Fruit fly (Drosophila melanogaster) whole organism, wandering third instar larva: ENCODE measurements around the gene CG11378.

Experiments used
- Abd-B ChIP-seq: fragments of >200 bp; optimal IDR thresholded peaks from 2 replicates; lab custom pipeline; 2017; ENCODE audit warnings: missing biosample characterization, missing genetic modification characterization
- CG9705 ChIP-seq: fragments of 200-800 bp; sonication (Bioruptor generic); optimal IDR thresholded peaks from 2 replicates; lab custom pipeline; 2018; ENCODE audit warnings: missing biosample characterization, mild to moderate bottlenecking, missing genetic modification characterization
- CrebA ChIP-seq: fragments of 200-800 bp; sonication (Bioruptor generic); optimal IDR thresholded peaks from 2 replicates; lab custom pipeline; 2016; ENCODE audit warnings: missing biosample characterization, mild to moderate bottlenecking, missing genetic modification characterization, borderline replicate concordance
- Dfd ChIP-seq: fragments of >200 bp; optimal IDR thresholded peaks from 2 replicates; lab custom pipeline; 2017; ENCODE audit warnings: missing biosample characterization, missing genetic modification characterization
- Dif ChIP-seq: fragments of 200-275, 200-300 bp; sonication (Bioruptor generic); optimal IDR thresholded peaks from 2 replicates; lab custom pipeline; 2018; ENCODE audit warnings: missing biosample characterization, missing genetic modification characterization; ENCODE audit not compliant: partially characterized antibody
- GATAd ChIP-seq: sonication (Bioruptor generic); optimal IDR thresholded peaks from 2 replicates; lab custom pipeline; 2016; ENCODE audit warnings: missing biosample characterization, missing genetic modification characterization
- HLH106 ChIP-seq: fragments of 200-800 bp; optimal IDR thresholded peaks from 3 replicates; lab custom pipeline; 2019; ENCODE audit warnings: missing biosample characterization, mild to moderate bottlenecking, missing genetic modification characterization, moderate library complexity
- Hnf4 ChIP-seq: fragments of 200-800 bp; sonication (Bioruptor generic); optimal IDR thresholded peaks from 2 replicates; lab custom pipeline; 2016; ENCODE audit warnings: missing biosample characterization, mild to moderate bottlenecking, missing genetic modification characterization
- Mio ChIP-seq: sonication (Bioruptor generic); optimal IDR thresholded peaks from 2 replicates; lab custom pipeline; 2016; ENCODE audit warnings: missing biosample characterization, missing genetic modification characterization
- Myc ChIP-seq: fragments of >200 bp; optimal IDR thresholded peaks from 2 replicates; lab custom pipeline; 2017
- N ChIP-seq: fragments of >200 bp; optimal IDR thresholded peaks from 2 replicates; lab custom pipeline; 2018; ENCODE audit warnings: missing biosample characterization, missing external identifiers, missing genetic modification characterization
- OdsH ChIP-seq: fragments of 200-800 bp; sonication (Bioruptor generic); optimal IDR thresholded peaks from 2 replicates; lab custom pipeline; 2016; ENCODE audit warnings: missing biosample characterization, mild to moderate bottlenecking, missing genetic modification characterization
- Sp1 ChIP-seq: fragments of 200-800 bp; sonication (Bioruptor generic); optimal IDR thresholded peaks from 3 replicates; lab custom pipeline; 2019; ENCODE audit warnings: missing biosample characterization, mild to moderate bottlenecking, missing genetic modification characterization, moderate library complexity
- Vsx2 ChIP-seq: fragments of 200-300, 225-300 bp; sonication (Bioruptor generic); optimal IDR thresholded peaks from 2 replicates; lab custom pipeline; 2018; ENCODE audit warnings: missing biosample characterization, missing genetic modification characterization; ENCODE audit not compliant: partially characterized antibody
- br ChIP-seq: fragments of 200-800 bp; sonication (Bioruptor generic); optimal IDR thresholded peaks from 2 replicates; lab custom pipeline; 2016; ENCODE audit warnings: missing biosample characterization, missing genetic modification characterization
- brk ChIP-seq: fragments of 200-800 bp; sonication (Bioruptor generic); optimal IDR thresholded peaks from 2 replicates; lab custom pipeline; 2016; ENCODE audit warnings: missing biosample characterization, mild to moderate bottlenecking, missing genetic modification characterization
- dmrt93B ChIP-seq: fragments of 200-800 bp; sonication (Bioruptor generic); optimal IDR thresholded peaks from 2 replicates; lab custom pipeline; 2018; ENCODE audit warnings: missing biosample characterization, mild to moderate bottlenecking, missing genetic modification characterization
- dsf ChIP-seq: sonication (Bioruptor generic); optimal IDR thresholded peaks from 2 replicates; lab custom pipeline; 2016; ENCODE audit warnings: missing biosample characterization, missing genetic modification characterization, borderline replicate concordance
- ey ChIP-seq: fragments of 200-800 bp; sonication (Bioruptor generic); optimal IDR thresholded peaks from 2 replicates; lab custom pipeline; 2016; ENCODE audit warnings: missing biosample characterization, missing genetic modification characterization
- foxo ChIP-seq, 2 experiments: fragments of 200-800 bp; sonication (Bioruptor generic); optimal IDR thresholded peaks; 2 replicates in 1 of 2; 3 replicates in 1 of 2; lab custom pipeline; 2016 to 2017; ENCODE audit warnings: missing biosample characterization in 2 of 2, missing genetic modification characterization in 2 of 2
- fru ChIP-seq: fragments of 200-800 bp; sonication (Bioruptor generic); optimal IDR thresholded peaks from 3 replicates; lab custom pipeline; 2016; ENCODE audit warnings: missing biosample characterization, mild to moderate bottlenecking, missing genetic modification characterization
- h ChIP-seq: fragments of 200-800 bp; sonication (Bioruptor generic); optimal IDR thresholded peaks from 3 replicates; lab custom pipeline; 2016; ENCODE audit warnings: missing biosample characterization, mild to moderate bottlenecking, missing genetic modification characterization
- jim ChIP-seq: fragments of 175-275, 200-325 bp; sonication (Bioruptor generic); optimal IDR thresholded peaks from 2 replicates; lab custom pipeline; 2016; ENCODE audit warnings: missing biosample characterization, mild to moderate bottlenecking, missing genetic modification characterization
- lola ChIP-seq: fragments of >200 bp; optimal IDR thresholded peaks from 2 replicates; lab custom pipeline; 2017; ENCODE audit warnings: missing biosample characterization, missing genetic modification characterization
- pan ChIP-seq: fragments of >200 bp; optimal IDR thresholded peaks from 2 replicates; lab custom pipeline; 2017
- psq ChIP-seq: fragments of 200-800 bp; sonication (Bioruptor generic); optimal IDR thresholded peaks from 3 replicates; lab custom pipeline; 2017; ENCODE audit warnings: missing biosample characterization, mild to moderate bottlenecking, missing genetic modification characterization, moderate library complexity
- rgr ChIP-seq: fragments of 200-800 bp; sonication (Bioruptor generic); optimal IDR thresholded peaks from 3 replicates; lab custom pipeline; 2016; ENCODE audit warnings: missing biosample characterization, mild to moderate bottlenecking, missing genetic modification characterization
- sv ChIP-seq: fragments of 200-800 bp; sonication (Bioruptor generic); optimal IDR thresholded peaks from 3 replicates; lab custom pipeline; 2016; ENCODE audit warnings: missing biosample characterization, missing genetic modification characterization
- tai ChIP-seq: sonication (Bioruptor generic); optimal IDR thresholded peaks from 2 replicates; lab custom pipeline; 2016; ENCODE audit warnings: missing biosample characterization, missing genetic modification characterization
- usp ChIP-seq: fragments of >200 bp; optimal IDR thresholded peaks from 2 replicates; lab custom pipeline; 2017; ENCODE audit warnings: missing biosample characterization, missing genetic modification characterization
- woc ChIP-seq: sonication (Bioruptor generic); optimal IDR thresholded peaks from 2 replicates; lab custom pipeline; 2016; ENCODE audit warnings: missing biosample characterization, mild to moderate bottlenecking, missing genetic modification characterization

The CG11378 gene

DNA sequence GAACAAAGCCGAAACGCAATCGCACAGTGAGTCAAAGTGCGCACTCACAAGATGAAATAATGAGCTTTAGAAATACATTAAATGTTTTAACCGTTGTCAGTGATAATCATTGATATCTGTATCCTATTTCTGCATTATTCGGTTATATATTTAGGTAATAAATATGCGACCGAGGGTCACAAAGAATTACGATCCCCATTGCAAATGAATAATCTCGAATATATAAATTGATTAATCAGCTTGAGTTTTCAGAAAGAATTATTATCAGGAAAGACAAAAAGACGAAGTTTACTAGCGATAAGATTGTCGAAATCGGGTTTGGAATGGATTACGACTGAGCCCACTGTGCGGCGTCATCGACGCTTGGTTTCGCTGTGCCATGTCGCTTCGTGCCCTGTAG lies 390 bp downstream of the CG11378 start:
- TF ChIP-seq dsf (GFP tag; lab: Kevin White, UChicago) (no peak), Sp1 (GFP tag; lab: Kevin White, UChicago) (peak; percentile 38), dmrt93B (GFP tag; lab: Kevin White, UChicago) (peak; percentile 23), ey (GFP tag; lab: Kevin White, UChicago) (peak; percentile 37), CG9705 (peak; percentile 6), woc (GFP tag; lab: Kevin White, UChicago) (peak; percentile 0), Abd-B (GFP tag; lab: Kevin White, UChicago) (no peak), rgr (peak; percentile 38), Dfd (GFP tag; lab: Kevin White, UChicago) (no peak), Hnf4 (GFP tag; lab: Kevin White, UChicago) (peak; percentile 42), foxo (GFP tag; optimal IDR thresholded peaks at IDR 0.05; lab: Kevin White, UChicago) (peak in 1 of 2 experiments; percentile 65), OdsH (GFP tag; lab: Kevin White, UChicago) (peak; percentile 30), lola (no peak), fru (GFP tag; lab: Kevin White, UChicago) (peak; percentile 60), psq (GFP tag; lab: Kevin White, UChicago) (peak; percentile 37), HLH106 (tag; lab: Kevin White, UChicago) (peak; percentile 56), pan (no peak), h (GFP tag; lab: Kevin White, UChicago) (peak; percentile 63), br (GFP tag; lab: Kevin White, UChicago) (peak; percentile 51)

DNA sequence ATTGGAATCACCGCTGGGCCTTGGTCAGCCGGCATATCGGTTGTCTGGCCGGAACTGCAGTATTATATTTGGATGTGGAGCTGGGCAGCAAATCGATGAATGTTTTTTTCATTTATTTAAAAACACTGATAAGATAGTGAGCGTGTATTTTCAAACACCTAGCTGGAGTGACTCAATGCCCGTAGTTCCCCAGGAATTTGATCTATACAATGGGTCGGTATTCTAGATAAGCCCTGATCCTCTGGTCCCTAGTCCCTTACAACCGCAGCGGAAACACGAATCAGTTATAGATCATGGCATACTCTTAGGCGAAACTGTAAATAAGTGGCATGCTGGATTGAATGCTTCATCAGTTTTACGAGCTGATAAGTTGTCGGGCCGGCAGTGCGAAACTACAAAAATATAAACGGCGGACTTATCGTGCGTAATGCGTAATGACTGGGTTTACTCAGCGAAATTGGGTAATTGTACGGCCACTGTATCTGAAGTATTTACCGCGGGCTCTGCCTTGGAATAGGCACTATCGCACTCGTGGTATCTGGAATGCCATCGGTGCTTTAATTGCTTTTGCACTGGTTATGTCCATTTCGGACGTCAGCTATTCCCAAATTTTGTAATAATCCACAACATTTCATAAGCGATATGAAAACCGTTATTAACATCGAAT lies 2.3 kb downstream of the CG11378 start:
- TF ChIP-seq Dfd (GFP tag; lab: Kevin White, UChicago) = no peak
- TF ChIP-seq Vsx2 = no peak
- TF ChIP-seq N (GFP tag; lab: Kevin White, UChicago) = no peak
- TF ChIP-seq tai (GFP tag; lab: Kevin White, UChicago) = no peak
- TF ChIP-seq foxo (GFP tag; optimal IDR thresholded peaks at IDR 0.05; lab: Kevin White, UChicago) = no peak
- TF ChIP-seq woc (GFP tag; lab: Kevin White, UChicago) = no peak
- no peak for TF ChIP-seq HLH106 (tag; lab: Kevin White, UChicago)
- no peak for TF ChIP-seq Dif (GFP tag; lab: Kevin White, UChicago)
- no peak for TF ChIP-seq fru (GFP tag; lab: Kevin White, UChicago)
- TF ChIP-seq h (GFP tag; lab: Kevin White, UChicago) = no peak
- TF ChIP-seq brk (GFP tag; lab: Kevin White, UChicago) = no peak
- TF ChIP-seq rgr = no peak
- no peak for TF ChIP-seq psq (GFP tag; lab: Kevin White, UChicago)
- no peak for TF ChIP-seq sv (GFP tag; lab: Kevin White, UChicago)
- TF ChIP-seq GATAd (GFP tag; lab: Kevin White, UChicago) = no peak
- TF ChIP-seq Mio = no peak
- TF ChIP-seq, all 38 proteins: peak for 0

DNA sequence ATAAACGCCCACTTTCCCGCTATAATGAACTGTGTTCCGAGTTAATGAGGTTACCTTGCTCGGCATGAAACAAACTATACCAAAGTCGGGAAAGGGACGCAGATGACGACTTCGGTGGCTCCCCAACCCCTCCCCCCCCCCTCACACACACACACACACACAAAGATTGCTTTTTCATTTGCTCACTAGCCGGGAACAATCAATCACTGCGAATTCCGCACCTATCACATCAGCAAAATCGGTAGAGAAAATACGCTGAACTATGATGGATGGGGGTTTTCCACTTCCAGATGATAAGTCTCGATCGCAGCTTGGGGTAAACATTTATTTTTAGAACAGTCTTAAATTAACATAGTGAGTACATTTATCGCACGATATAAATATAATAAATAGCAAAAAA lies 2.9 kb downstream of the CG11378 start:
- TF ChIP-seq Dfd (GFP tag; lab: Kevin White, UChicago) (peak; percentile 54), CrebA (GFP tag; lab: Kevin White, UChicago) (no peak)

DNA sequence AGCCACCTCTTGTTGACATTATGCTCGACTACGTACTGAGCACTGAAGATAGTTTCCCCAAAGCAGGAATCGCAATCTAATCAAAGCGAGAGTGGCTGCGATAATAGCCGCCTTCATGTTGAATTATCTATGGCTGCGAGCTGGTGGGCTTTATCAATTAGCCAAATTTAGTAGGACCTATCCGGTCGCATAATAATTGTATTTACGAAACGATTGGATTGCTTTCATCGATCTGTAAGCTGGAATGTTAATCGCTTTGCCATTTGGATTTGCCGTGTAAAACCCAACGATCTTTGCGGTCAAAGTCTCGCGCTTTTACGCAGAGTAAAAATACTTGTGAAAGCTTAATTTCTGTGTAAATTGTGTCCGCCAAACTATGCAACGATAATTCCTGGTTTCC lies 5.4 kb downstream of the CG11378 start, which contains the start of gene CG11384:
CG11384 (minus strand) TSS at position 43 of the 400 bp plus-strand sequence.
- TF ChIP-seq rgr = no peak
- TF ChIP-seq, all 38 proteins: peak for 0

DNA sequence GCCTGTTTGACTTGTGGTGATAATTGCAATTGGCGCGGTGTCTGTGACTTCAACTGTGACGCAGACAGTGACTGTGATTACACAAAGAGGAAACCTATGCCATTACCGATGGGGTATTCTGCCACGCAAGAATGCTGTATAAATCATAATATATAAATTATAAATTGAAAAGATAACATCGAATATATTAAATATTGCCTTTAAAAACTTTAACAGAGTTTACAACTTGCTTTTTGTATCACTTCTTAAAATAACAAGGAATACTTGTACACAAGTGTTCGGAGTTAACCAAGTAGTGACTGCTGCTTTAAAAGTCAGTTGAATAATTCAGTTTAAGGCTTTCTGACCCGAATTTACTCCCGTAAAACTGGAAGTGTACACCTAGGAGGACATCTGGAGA lies 9.2 kb downstream of the CG11378 start, which contains the start of gene CG11379:
CG11379 (plus strand) TSS at position 301 of the 400 bp plus-strand sequence.
- TF ChIP-seq dmrt93B (GFP tag; lab: Kevin White, UChicago) (no peak), Myc (lab: Kevin White, UChicago) (no peak), lola (no peak), tai (GFP tag; lab: Kevin White, UChicago) (no peak), Dif (GFP tag; lab: Kevin White, UChicago) (no peak), Hnf4 (GFP tag; lab: Kevin White, UChicago) (no peak), dsf (GFP tag; lab: Kevin White, UChicago) (no peak), Abd-B (GFP tag; lab: Kevin White, UChicago) (no peak), woc (GFP tag; lab: Kevin White, UChicago) (no peak), Vsx2 (no peak), HLH106 (tag; lab: Kevin White, UChicago) (no peak), jim (no peak), CG9705 (no peak), brk (GFP tag; lab: Kevin White, UChicago) (no peak), usp (GFP tag; lab: Kevin White, UChicago) (no peak), Sp1 (GFP tag; lab: Kevin White, UChicago) (no peak), ey (GFP tag; lab: Kevin White, UChicago) (no peak), N (GFP tag; lab: Kevin White, UChicago) (no peak), Dfd (GFP tag; lab: Kevin White, UChicago) (no peak)
